Fruit fly (Drosophila melanogaster): ENCODE measurements around the gene js.

js gene

dm6 chr3R:16385586-16385985 lies 17.5 kb upstream of the js start:
- TF ChIP-seq Hr3 (GFP tag; optimal IDR thresholded peaks at IDR 0.05) (no peak), peb (GFP tag; IDR thresholded peaks at IDR 0.05) (no peak), HmgZ (tag; optimal IDR thresholded peaks at IDR 0.05) (no peak), tgo (GFP tag; IDR thresholded peaks at IDR 0.05) (no peak), Nf-YB (GFP tag; optimal IDR thresholded peaks at IDR 0.05) (peak; percentile 87), CG2129 (GFP tag; IDR thresholded peaks at IDR 0.05; ENCODE audit: partially characterized antibody) (no peak), zf30C (GFP tag; optimal IDR thresholded peaks at IDR 0.05) (no peak), crol (GFP tag; IDR thresholded peaks at IDR 0.05) (0 out of 2 replicates have a peak, but pooled peaks have one; percentile 24), phol (tag; optimal IDR thresholded peaks at IDR 0.05) (peak; percentile 33), CG8388 (GFP tag; optimal IDR thresholded peaks at IDR 0.05) (no peak), ewg (GFP tag; optimal IDR thresholded peaks at IDR 0.05) (peak; percentile 20), CG6765 (GFP tag; optimal IDR thresholded peaks at IDR 0.05) (no peak), CG9876 (GFP tag; optimal IDR thresholded peaks at IDR 0.05) (no peak), CG32767 (GFP tag; IDR thresholded peaks at IDR 0.05) (peak; percentile 67; the same call in 1 of the 2 replicates), Nf-YC (tag; optimal IDR thresholded peaks at IDR 0.05) (peak; percentile 90), zen (tag; optimal IDR thresholded peaks at IDR 0.05) (no peak), CG3726 (GFP tag; IDR thresholded peaks at IDR 0.05) (no peak), seq (GFP tag; IDR thresholded peaks at IDR 0.05) (peak; percentile 88)

- peak; percentile 35 for TF ChIP-seq Lhr (GFP tag; optimal IDR thresholded peaks at IDR 0.05)
- TF ChIP-seq stwl (tag; optimal IDR thresholded peaks at IDR 0.05), result peak; percentile 99
- no peak for TF ChIP-seq mirr (GFP tag; optimal IDR thresholded peaks at IDR 0.05)
- peak; percentile 0 for TF ChIP-seq Myb (GFP tag; optimal IDR thresholded peaks at IDR 0.05)
- no peak for TF ChIP-seq CG7786 (GFP tag; optimal IDR thresholded peaks at IDR 0.05)
- no peak for TF ChIP-seq oc (tag; optimal IDR thresholded peaks at IDR 0.05)
- TF ChIP-seq Awh (GFP tag; IDR thresholded peaks at IDR 0.05), result no peak
- no peak for TF ChIP-seq Dip2 (GFP tag; IDR thresholded peaks at IDR 0.05)
- peak; percentile 79 for TF ChIP-seq E2f2 (GFP tag; IDR thresholded peaks at IDR 0.05)
- TF ChIP-seq zen (tag; optimal IDR thresholded peaks at IDR 0.05), result peak; percentile 71
- no peak for TF ChIP-seq salm (tag; optimal IDR thresholded peaks at IDR 0.05)
- no peak for TF ChIP-seq Deaf1 (tag; optimal IDR thresholded peaks at IDR 0.05)
- TF ChIP-seq Chrac-16 (GFP tag; optimal IDR thresholded peaks at IDR 0.05), result no peak
- TF ChIP-seq PHDP (tag; optimal IDR thresholded peaks at IDR 0.05), result no peak
- no peak for TF ChIP-seq Sry-δ (GFP tag; optimal IDR thresholded peaks at IDR 0.05)
- TF ChIP-seq CG2199 (GFP tag; IDR thresholded peaks at IDR 0.05), result peak; percentile 47; the same call in 1 of the 3 replicates
- no peak for TF ChIP-seq dimm (GFP tag; IDR thresholded peaks at IDR 0.05)
- no peak for TF ChIP-seq slbo (GFP tag; IDR thresholded peaks at IDR 0.05)
- no peak for TF ChIP-seq bcd (GFP tag; optimal IDR thresholded peaks at IDR 0.05)
- no peak for TF ChIP-seq wor (GFP tag; IDR thresholded peaks at IDR 0.05)
- no peak for TF ChIP-seq fu2 (GFP tag; optimal IDR thresholded peaks at IDR 0.05)
- TF ChIP-seq CG11247 (GFP tag; IDR thresholded peaks at IDR 0.05), result no peak
- peak; percentile 58 for TF ChIP-seq CTCF (GFP tag; optimal IDR thresholded peaks at IDR 0.05)
- TF ChIP-seq CG10267 (tag; optimal IDR thresholded peaks at IDR 0.05), result peak; percentile 68
- TF ChIP-seq Dp (GFP tag; optimal IDR thresholded peaks at IDR 0.05), result peak; percentile 73
- TF ChIP-seq jing (GFP tag; optimal IDR thresholded peaks at IDR 0.05), result no peak
- peak; percentile 71 for TF ChIP-seq sens (GFP tag)
- no peak for TF ChIP-seq CkIIα-i1 (GFP tag; IDR thresholded peaks at IDR 0.05)
- no peak for TF ChIP-seq lilli (GFP tag; optimal IDR thresholded peaks at IDR 0.05)
- no peak for TF ChIP-seq tio (GFP tag; optimal IDR thresholded peaks at IDR 0.05)
- no peak for TF ChIP-seq Doc3 (GFP tag; IDR thresholded peaks at IDR 0.05; ENCODE audit: partially characterized antibody)
- no peak for TF ChIP-seq disco-r (GFP tag; optimal IDR thresholded peaks at IDR 0.05)
- TF ChIP-seq CG12942 (GFP tag; optimal IDR thresholded peaks at IDR 0.05), result no peak
Measured at dm6 chr3R:16374101-16374500, 6.0 kb upstream of the js start.
